Worm (Caenorhabditis elegans) whole organism, L3 larva: ENCODE data around the gene let-711.
"Not testable (repeated sequence)": the region's sequence is repeated elsewhere in the genome, so short reads cannot be mapped to it uniquely, and the experiment has no call there.

Experiments used
- R02D3.7 ChIP-seq: fragments of 150-350 bp; optimal IDR thresholded peaks from 2 replicates; lab custom pipeline; 2014; ENCODE audit warnings: missing biosample characterization, missing genetic modification characterization
- ZK546.5 ChIP-seq: sonication (generic microtip); optimal IDR thresholded peaks from 2 replicates; lab custom pipeline; 2017; ENCODE audit warnings: missing biosample characterization, missing genetic modification characterization
- ama-1 ChIP-seq: fragments of 150-350 bp; optimal IDR thresholded peaks from 2 replicates; lab custom pipeline; 2018
- ceh-16 ChIP-seq: sonication (generic microtip); optimal IDR thresholded peaks from 2 replicates; lab custom pipeline; 2017; ENCODE audit warnings: missing biosample characterization, missing genetic modification characterization
- ceh-28 ChIP-seq: fragments of 150-350 bp; optimal IDR thresholded peaks from 2 replicates; lab custom pipeline; 2014; ENCODE audit warnings: missing biosample characterization, missing genetic modification reagents, missing genetic modification characterization
- ceh-82 ChIP-seq: fragments of 150-350 bp; optimal IDR thresholded peaks from 2 replicates; lab custom pipeline; 2014; ENCODE audit warnings: missing biosample characterization, missing genetic modification characterization
- ceh-9 ChIP-seq: sonication (generic microtip); optimal IDR thresholded peaks from 2 replicates; lab custom pipeline; 2018; ENCODE audit warnings: missing biosample characterization, missing genetic modification characterization
- daf-12 ChIP-seq: fragments of 150-350 bp; optimal IDR thresholded peaks from 2 replicates; lab custom pipeline; 2014; ENCODE audit warnings: missing biosample characterization, missing genetic modification reagents, missing genetic modification characterization
- egl-27 ChIP-seq: sonication (generic microtip); optimal IDR thresholded peaks from 4 replicates; lab custom pipeline; 2017; ENCODE audit warnings: missing biosample characterization, missing genetic modification reagents, missing genetic modification characterization
- egl-5 ChIP-seq: fragments of 150-350 bp; optimal IDR thresholded peaks from 2 replicates; lab custom pipeline; 2017; ENCODE audit warnings: missing biosample characterization, missing genetic modification reagents, missing genetic modification characterization, inconsistent platforms
- elt-1 ChIP-seq: fragments of 150-350 bp; optimal IDR thresholded peaks from 2 replicates; lab custom pipeline; 2014; ENCODE audit warnings: missing biosample characterization, missing genetic modification characterization
- elt-2 ChIP-seq: sonication (generic microtip); optimal IDR thresholded peaks from 2 replicates; lab custom pipeline; 2016; ENCODE audit warnings: missing genetic modification reagents, mild to moderate bottlenecking, missing genetic modification characterization, missing compliant biosample characterization
- elt-3 ChIP-seq, 3 experiments: fragments of 150-350 bp in 1 of 3; sonication (generic microtip) in 2 of 3; optimal IDR thresholded peaks; 2 replicates in 2 of 3; 4 replicates in 1 of 3; lab custom pipeline; 2014 to 2017; ENCODE audit warnings: missing biosample characterization in 3 of 3, missing genetic modification characterization in 3 of 3
- eor-1 ChIP-seq, 2 experiments: fragments of 150-350 bp; optimal IDR thresholded peaks; 2 replicates each; lab custom pipeline; 2014 to 2018; ENCODE audit warnings: missing biosample characterization in 2 of 2, missing genetic modification characterization in 2 of 2
- fkh-10 ChIP-seq: sonication (generic microtip); optimal IDR thresholded peaks from 2 replicates; lab custom pipeline; 2017; ENCODE audit warnings: missing biosample characterization, missing genetic modification reagents, missing genetic modification characterization
- fkh-2 ChIP-seq: fragments of 150-350 bp; optimal IDR thresholded peaks from 2 replicates; lab custom pipeline; 2014; ENCODE audit warnings: missing biosample characterization, missing genetic modification reagents, missing genetic modification characterization
- hmg-11 ChIP-seq: sonication (generic microtip); optimal IDR thresholded peaks from 2 replicates; lab custom pipeline; 2016; ENCODE audit warnings: missing genetic modification characterization, missing compliant biosample characterization
- jun-1 ChIP-seq: fragments of 150-350 bp; optimal IDR thresholded peaks from 2 replicates; lab custom pipeline; 2014; ENCODE audit warnings: missing biosample characterization, missing genetic modification reagents, missing genetic modification characterization
- lin-39 ChIP-seq: fragments of 150-350 bp; optimal IDR thresholded peaks from 2 replicates; lab custom pipeline; 2018; ENCODE audit warnings: missing biosample characterization, missing genetic modification reagents, missing genetic modification characterization
- lsy-12 ChIP-seq: sonication (generic microtip); optimal IDR thresholded peaks from 2 replicates; lab custom pipeline; 2016; ENCODE audit warnings: mild to moderate bottlenecking, missing genetic modification characterization, missing compliant biosample characterization
- mdl-1 ChIP-seq: fragments of 150-350 bp; optimal IDR thresholded peaks from 2 replicates; lab custom pipeline; 2014; ENCODE audit warnings: missing biosample characterization, missing genetic modification characterization
- mml-1 ChIP-seq: fragments of 150-350 bp; sonication (generic microtip); optimal IDR thresholded peaks from 3 replicates; lab custom pipeline; 2014; ENCODE audit warnings: missing biosample characterization, missing genetic modification characterization
- nfya-1 ChIP-seq: sonication (generic microtip); optimal IDR thresholded peaks from 2 replicates; lab custom pipeline; 2017; ENCODE audit warnings: missing genetic modification characterization, mild to moderate bottlenecking, missing compliant biosample characterization, antibody characterized with exemption, moderate library complexity; ENCODE audit not compliant: insufficient read depth
- nhr-11 ChIP-seq: fragments of 150-350 bp; optimal IDR thresholded peaks from 2 replicates; lab custom pipeline; 2014; ENCODE audit warnings: missing biosample characterization, missing genetic modification characterization
- nhr-12 ChIP-seq: fragments of 150-350 bp; optimal IDR thresholded peaks from 2 replicates; lab custom pipeline; 2014; ENCODE audit warnings: missing biosample characterization, missing genetic modification characterization
- nhr-23 ChIP-seq: fragments of 150-350 bp; optimal IDR thresholded peaks from 2 replicates; lab custom pipeline; 2014; ENCODE audit warnings: missing biosample characterization, missing genetic modification reagents, missing genetic modification characterization
- nhr-237 ChIP-seq: fragments of 150-350 bp; optimal IDR thresholded peaks from 2 replicates; lab custom pipeline; 2014; ENCODE audit warnings: missing biosample characterization, missing genetic modification characterization
- nhr-28 ChIP-seq: fragments of 150-350 bp; optimal IDR thresholded peaks from 2 replicates; lab custom pipeline; 2014; ENCODE audit warnings: missing biosample characterization, missing genetic modification characterization
- nhr-43 ChIP-seq: sonication (generic microtip); optimal IDR thresholded peaks from 2 replicates; lab custom pipeline; 2016; ENCODE audit warnings: mild to moderate bottlenecking, missing genetic modification characterization, missing compliant biosample characterization; ENCODE audit not compliant: poor library complexity, severe bottlenecking
- nhr-67 ChIP-seq: fragments of 150-350 bp; optimal IDR thresholded peaks from 2 replicates; lab custom pipeline; 2014; ENCODE audit warnings: missing biosample characterization, missing genetic modification characterization
- nhr-76 ChIP-seq: fragments of 150-350 bp; sonication (generic microtip); optimal IDR thresholded peaks from 5 replicates; lab custom pipeline; 2014; ENCODE audit warnings: missing biosample characterization, missing genetic modification characterization
- nhr-77 ChIP-seq: fragments of 150-350 bp; optimal IDR thresholded peaks from 2 replicates; lab custom pipeline; 2014; ENCODE audit warnings: missing biosample characterization, missing genetic modification characterization
- pha-4 ChIP-seq: fragments of 150-350 bp; optimal IDR thresholded peaks from 2 replicates; lab custom pipeline; 2014; ENCODE audit warnings: missing biosample characterization, missing genetic modification reagents, missing genetic modification characterization
- pqm-1 ChIP-seq: fragments of 150-350 bp; optimal IDR thresholded peaks from 2 replicates; lab custom pipeline; 2017; ENCODE audit warnings: missing biosample characterization, missing genetic modification characterization, inconsistent platforms
- skn-1 ChIP-seq: fragments of 150-350 bp; optimal IDR thresholded peaks from 2 replicates; lab custom pipeline; 2014; ENCODE audit warnings: missing biosample characterization, missing genetic modification characterization
- unc-39 ChIP-seq: sonication (generic microtip); optimal IDR thresholded peaks from 4 replicates; lab custom pipeline; 2017; ENCODE audit warnings: missing biosample characterization, missing genetic modification characterization
- unc-62 ChIP-seq: fragments of 150-350 bp; sonication (generic microtip); optimal IDR thresholded peaks from 4 replicates; lab custom pipeline; 2014; ENCODE audit warnings: missing biosample characterization, missing genetic modification reagents, missing genetic modification characterization
- ztf-11 ChIP-seq: fragments of 150-350 bp; optimal IDR thresholded peaks from 2 replicates; lab custom pipeline; 2014; ENCODE audit warnings: missing biosample characterization, missing genetic modification characterization
- ztf-4 ChIP-seq: fragments of 150-350 bp; optimal IDR thresholded peaks from 2 replicates; lab custom pipeline; 2014; ENCODE audit warnings: missing biosample characterization, missing genetic modification characterization

Gene let-711

ce11 chrIII:6978875-6979274 is 32.4 kb downstream of the let-711 start (continued):
- no peak for TF ChIP-seq unc-39 (tag; lab: Kevin White, UChicago)
- TF ChIP-seq hmg-11, result peak; percentile 55
- no peak for TF ChIP-seq nhr-67 (tag; lab: Kevin White, UChicago)
- TF ChIP-seq jun-1 (tag; lab: Kevin White, UChicago), result no peak
- peak; percentile 42 for TF ChIP-seq ceh-28

- TF ChIP-seq nhr-77 (tag; lab: Kevin White, UChicago), result no peak
- no peak for TF ChIP-seq mml-1
- no peak for TF ChIP-seq mdl-1 (tag; lab: Kevin White, UChicago)
- no peak for TF ChIP-seq pha-4 (tag; lab: Kevin White, UChicago)
- TF ChIP-seq egl-5 (tag; lab: Kevin White, UChicago), result no peak
- no peak for TF ChIP-seq skn-1
- no peak for TF ChIP-seq ama-1 (lab: Kevin White, UChicago)
- no peak for TF ChIP-seq unc-62
- TF ChIP-seq egl-27 (tag; lab: Kevin White, UChicago), result no peak
- TF ChIP-seq pqm-1, result no peak
- TF ChIP-seq daf-12, result no peak
- TF ChIP-seq ztf-4, result no peak
- no peak for TF ChIP-seq R02D3.7
These were observed 33.1 kb downstream of the let-711 start, which contains the start of gene ceh-20 for ce11 chrIII:6979584-6979983. TSS of gene ceh-20 (plus strand) at chrIII:6979884.

ce11 chrIII:6981989-6982553 is 35.6 kb downstream of the let-711 start, which contains the start of gene F31E3.6:
TSS of gene F31E3.6 (plus strand) at chrIII:6982081.
- TF ChIP-seq ceh-16; ceh-82 (tag; lab: Kevin White, UChicago); nhr-12 (tag; lab: Kevin White, UChicago): not testable (repeated sequence)

DNA sequence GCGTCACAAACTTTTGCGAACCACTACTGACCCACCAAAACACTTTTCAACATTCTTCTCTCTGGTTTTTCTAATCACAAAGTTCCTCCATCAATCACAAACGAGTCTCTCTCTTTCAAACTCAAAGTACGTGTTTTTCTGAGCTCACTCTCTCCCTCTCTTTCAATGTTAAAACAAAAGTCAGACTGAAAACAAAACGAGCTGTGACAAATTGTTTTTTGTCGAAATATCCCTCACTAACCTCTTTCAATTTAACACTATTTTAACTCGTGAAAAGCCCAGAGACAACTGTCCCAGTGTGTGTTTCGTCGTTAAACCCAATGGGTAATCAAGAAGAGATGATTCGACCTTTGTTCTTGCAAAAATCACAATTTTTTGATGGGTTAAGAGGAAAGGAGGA is 41.5 kb downstream of the let-711 start:
- no peak for TF ChIP-seq ztf-4
- no peak for TF ChIP-seq nhr-67 (tag; lab: Kevin White, UChicago)
- no peak for TF ChIP-seq elt-2 (tag; lab: Kevin White, UChicago)
- TF ChIP-seq unc-62, result peak; percentile 44
- TF ChIP-seq nfya-1 (tag; lab: Kevin White, UChicago), result peak; percentile 43
- TF ChIP-seq pqm-1, result peak; percentile 2
- peak; percentile 74 for TF ChIP-seq nhr-11 (tag; lab: Kevin White, UChicago)
- TF ChIP-seq nhr-76 (tag; lab: Kevin White, UChicago), result no peak
- peak; percentile 76 for TF ChIP-seq egl-5 (tag; lab: Kevin White, UChicago)
- no peak for TF ChIP-seq ztf-11 (tag; lab: Kevin White, UChicago)
- TF ChIP-seq lin-39 (tag; lab: Kevin White, UChicago), result peak; percentile 92
- TF ChIP-seq unc-39 (tag; lab: Kevin White, UChicago), result no peak

DNA sequence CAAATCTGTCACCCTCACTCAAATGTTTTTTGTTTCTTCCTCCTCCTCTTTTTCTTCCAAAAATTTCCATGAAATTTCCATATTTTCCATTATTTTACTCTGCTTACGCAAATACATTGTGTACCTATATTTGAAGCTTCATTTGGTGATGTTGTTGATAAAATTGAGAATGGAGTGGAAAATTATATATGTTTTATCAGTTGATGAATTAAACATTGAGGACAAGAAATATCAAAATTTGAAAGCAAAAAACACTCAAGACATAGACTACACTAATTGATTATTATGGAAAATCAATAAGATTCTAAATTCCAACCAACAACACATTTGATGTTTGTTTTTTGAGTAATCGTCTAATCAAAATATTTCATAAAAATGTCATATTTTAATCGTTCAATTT is 42.7 kb downstream of the let-711 start:
- peak; percentile 69 for TF ChIP-seq elt-2 (tag; lab: Kevin White, UChicago)
- peak; percentile 92 for TF ChIP-seq pha-4 (tag; lab: Kevin White, UChicago)
- no peak for TF ChIP-seq egl-5 (tag; lab: Kevin White, UChicago)
- peak; percentile 21 for TF ChIP-seq pqm-1

DNA sequence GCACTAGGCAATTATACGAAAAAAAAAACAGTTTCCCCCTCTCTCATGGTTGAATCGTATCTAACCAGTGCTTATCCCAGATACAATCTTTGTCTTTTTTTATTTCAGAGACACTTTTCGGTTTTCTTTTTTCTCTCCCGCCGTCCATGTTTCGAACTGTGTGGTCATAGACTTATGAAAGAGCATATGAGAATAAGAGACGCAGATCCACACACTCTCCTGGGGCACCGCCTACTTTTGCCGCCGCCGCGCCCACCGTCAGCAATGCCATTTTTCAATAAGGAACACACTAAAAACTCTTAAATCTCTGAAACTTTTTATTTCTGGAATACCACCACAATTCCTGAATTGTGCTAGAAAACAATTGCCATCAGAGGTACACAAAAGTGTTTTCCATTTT is 43.4 kb downstream of the let-711 start, which contains the start of gene prk-1:
prk-1 (plus strand) TSS at position 269 of the 400 bp plus-strand sequence.
- peak; percentile 32 for TF ChIP-seq elt-1 (tag; lab: Kevin White, UChicago)
- TF ChIP-seq ZK546.5 (tag; lab: Kevin White, UChicago), result no peak

DNA sequence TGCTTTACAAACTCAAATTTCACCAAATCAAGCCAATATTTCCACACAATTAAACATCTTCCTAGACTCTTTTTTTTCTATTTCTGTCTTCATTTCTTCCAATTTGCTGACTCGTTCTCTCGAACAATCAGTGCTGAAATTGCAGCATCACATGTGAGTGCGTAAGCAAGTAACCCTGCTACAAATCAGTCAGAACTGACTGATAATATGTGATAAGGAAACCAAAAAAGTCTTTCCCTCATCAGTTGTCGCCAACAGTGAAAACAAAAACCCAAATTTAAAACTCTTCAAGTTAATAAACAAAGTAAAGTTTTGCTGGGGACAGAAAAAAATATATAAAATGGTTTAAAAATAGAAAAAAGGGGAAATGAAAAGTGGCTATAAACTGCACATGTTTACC is 44.9 kb downstream of the let-711 start:
- TF ChIP-seq pqm-1 (peak; percentile 73), egl-27 (tag; lab: Kevin White, UChicago) (no peak), mml-1 (no peak), ztf-11 (tag; lab: Kevin White, UChicago) (no peak), nhr-237 (tag; lab: Kevin White, UChicago) (no peak), hmg-11 (no peak), lsy-12 (tag; lab: Kevin White, UChicago) (no peak), nhr-77 (tag; lab: Kevin White, UChicago) (no peak), pha-4 (tag; lab: Kevin White, UChicago) (peak; percentile 65), nfya-1 (tag; lab: Kevin White, UChicago) (peak; percentile 1), eor-1 (tag; optimal IDR thresholded peaks at IDR 0.05; lab: Kevin White, UChicago) (no peak), egl-5 (tag; lab: Kevin White, UChicago) (no peak), unc-62 (no peak), fkh-10 (GFP tag; lab: Kevin White, UChicago) (no peak), nhr-43 (tag; lab: Kevin White, UChicago) (no peak), R02D3.7 (no peak), elt-1 (tag; lab: Kevin White, UChicago) (no peak), nhr-28 (tag; lab: Kevin White, UChicago) (no peak), elt-3 (tag; optimal IDR thresholded peaks at IDR 0.05; lab: Kevin White, UChicago) (no peak), fkh-2 (no peak), ceh-9 (tag; lab: Kevin White, UChicago) (no peak), elt-2 (tag; lab: Kevin White, UChicago) (peak; percentile 83), daf-12 (no peak), nhr-23 (no peak)
